Fruit fly (Drosophila melanogaster): Measurements from ENCODE around the gene CG15728.

The CG15728 gene

DNA sequence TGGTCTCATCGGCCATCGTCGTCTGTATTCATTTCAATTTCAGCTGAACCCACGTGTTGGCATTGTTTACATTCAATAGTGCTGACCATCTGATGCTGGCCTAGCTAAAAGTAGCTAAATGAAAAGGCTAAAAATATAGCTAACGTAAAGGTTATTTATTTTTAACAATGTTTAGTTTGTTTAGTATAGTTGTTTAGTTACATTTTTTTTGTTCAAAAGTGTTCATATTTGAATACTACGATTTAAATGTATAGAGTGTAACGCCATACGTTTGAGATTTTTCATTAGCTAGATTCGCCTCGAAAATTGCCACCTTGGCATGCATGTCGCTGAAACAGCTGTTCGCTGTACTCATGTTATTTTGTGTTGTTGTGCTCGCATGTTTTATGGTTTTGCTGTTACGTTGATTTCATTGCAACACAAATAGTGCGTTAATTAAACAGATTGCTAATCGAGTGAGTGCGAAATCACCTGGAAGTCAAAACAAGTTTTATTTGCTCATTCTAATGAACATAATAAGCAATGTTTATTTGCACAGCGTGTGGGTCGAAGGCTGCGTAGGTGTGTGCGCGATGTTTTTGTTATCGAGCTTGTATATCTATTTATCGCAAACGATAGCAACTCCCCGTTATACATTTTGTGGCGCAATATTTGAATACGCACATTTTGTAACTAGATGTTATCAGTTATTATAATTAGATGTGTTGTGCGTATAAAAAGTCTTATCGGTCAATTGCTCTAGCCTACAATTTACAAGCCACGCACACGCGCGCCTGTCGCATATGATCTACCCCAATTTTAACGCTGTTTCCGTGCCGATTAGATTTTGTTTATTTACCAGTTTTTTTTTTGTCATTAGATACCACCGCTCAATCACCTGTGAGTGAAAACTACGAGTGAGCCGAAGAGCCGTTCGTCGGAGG is 12.3 kb upstream of the CG15728 start, which contains the start of the genes CG1463 and Fpgs1:
TSS of gene CG1463 (minus strand) at position 132 of the 923 bp plus-strand sequence.
TSS of gene Fpgs1 (plus strand) at position 332 of the 923 bp plus-strand sequence.
- TF ChIP-seq CG14655 (GFP tag; optimal IDR thresholded peaks at IDR 0.05): no peak
- no peak for TF ChIP-seq CG13204 (GFP tag; optimal IDR thresholded peaks at IDR 0.05)
- TF ChIP-seq EcR (GFP tag; optimal IDR thresholded peaks at IDR 0.05): peak; percentile 35
- TF ChIP-seq CG15710 (tag; optimal IDR thresholded peaks at IDR 0.05): peak; percentile 37
- peak; percentile 38; the same call in 1 of the 2 replicates for TF ChIP-seq CG32121 (GFP tag; IDR thresholded peaks at IDR 0.05)

DNA sequence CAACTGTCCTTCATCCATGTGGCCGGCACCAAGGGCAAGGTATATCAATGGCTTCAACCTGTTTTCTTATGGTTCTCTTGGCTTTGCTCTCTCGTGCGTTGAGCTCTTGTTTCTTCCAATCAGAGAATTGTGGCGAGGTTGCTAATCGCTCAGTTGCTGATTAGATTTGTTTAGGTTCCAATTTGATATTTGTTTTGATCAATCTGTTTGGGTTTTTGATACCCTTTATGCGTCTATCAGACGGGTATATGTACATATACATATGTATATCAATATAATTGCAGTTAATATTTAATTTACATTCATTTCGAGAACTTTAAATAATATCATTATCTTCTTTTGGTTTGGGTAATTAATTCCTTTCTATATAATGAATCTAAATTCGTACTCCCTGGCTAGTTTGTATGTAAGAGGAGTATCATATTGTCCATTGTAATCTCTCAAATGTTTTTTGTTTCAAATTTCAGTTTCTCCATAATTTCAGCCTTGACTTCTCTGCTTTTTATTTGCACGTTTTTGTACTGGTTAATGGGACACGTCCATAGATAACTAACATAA is 10.8 kb upstream of the CG15728 start:
- no peak for TF ChIP-seq CG14655 (GFP tag; optimal IDR thresholded peaks at IDR 0.05)
- no peak for TF ChIP-seq Pif1B (GFP tag; optimal IDR thresholded peaks at IDR 0.05)
- TF ChIP-seq Snoo (tag; optimal IDR thresholded peaks at IDR 0.05): no peak
- TF ChIP-seq Pif1A (GFP tag; optimal IDR thresholded peaks at IDR 0.05): no peak
- TF ChIP-seq CG12605 (GFP tag; IDR thresholded peaks at IDR 0.05): no peak
- no peak for TF ChIP-seq rn (GFP tag; IDR thresholded peaks at IDR 0.05)
- TF ChIP-seq CG9948 (tag; optimal IDR thresholded peaks at IDR 0.05): no peak
- TF ChIP-seq D1 (tag; optimal IDR thresholded peaks at IDR 0.05): no peak

DNA sequence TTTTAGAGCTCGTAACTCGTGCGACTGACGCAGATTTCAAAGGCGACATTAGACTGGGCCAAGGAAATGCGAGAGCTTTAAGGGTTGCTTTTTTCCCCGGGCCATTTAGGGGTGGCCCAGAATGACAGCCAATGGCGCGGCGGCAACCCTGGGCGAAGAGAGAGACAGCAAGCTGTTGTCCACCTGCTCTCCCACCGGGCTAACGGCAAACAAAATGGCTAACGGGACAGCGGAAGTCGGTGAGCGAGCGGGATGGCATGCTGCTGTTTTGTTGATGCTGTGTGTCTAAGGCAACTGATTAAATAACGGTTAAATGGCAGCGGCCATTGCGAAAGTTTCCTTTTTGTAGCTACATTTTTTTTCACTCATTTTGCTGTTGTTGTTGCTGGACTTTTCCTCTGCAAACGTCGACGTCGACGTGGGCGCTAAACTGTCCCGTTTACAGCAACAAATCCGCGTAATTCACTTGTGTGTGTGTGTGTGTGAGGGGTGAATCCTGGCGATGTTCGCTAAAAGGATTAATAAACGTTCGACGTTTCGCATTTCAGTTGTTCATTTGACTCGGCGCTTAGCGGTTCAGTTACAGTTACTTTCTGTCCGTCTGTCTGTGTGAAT is 8.2 kb upstream of the CG15728 start, which contains the start of gene CG11085:
TSS of gene CG11085 (plus strand) at position 565 of the 615 bp plus-strand sequence.
- TF ChIP-seq Pif1B (GFP tag; optimal IDR thresholded peaks at IDR 0.05) (no peak), Ets98B (GFP tag; IDR thresholded peaks at IDR 0.05) (no peak), fd96Ca (GFP tag; IDR thresholded peaks at IDR 0.05) (no peak), CG13204 (GFP tag; optimal IDR thresholded peaks at IDR 0.05) (no peak), CG34367 (tag; optimal IDR thresholded peaks at IDR 0.05) (no peak), gl (tag; optimal IDR thresholded peaks at IDR 0.05) (no peak), CG17806 (tag; optimal IDR thresholded peaks at IDR 0.05) (no peak), CG15710 (tag; optimal IDR thresholded peaks at IDR 0.05) (no peak)

DNA sequence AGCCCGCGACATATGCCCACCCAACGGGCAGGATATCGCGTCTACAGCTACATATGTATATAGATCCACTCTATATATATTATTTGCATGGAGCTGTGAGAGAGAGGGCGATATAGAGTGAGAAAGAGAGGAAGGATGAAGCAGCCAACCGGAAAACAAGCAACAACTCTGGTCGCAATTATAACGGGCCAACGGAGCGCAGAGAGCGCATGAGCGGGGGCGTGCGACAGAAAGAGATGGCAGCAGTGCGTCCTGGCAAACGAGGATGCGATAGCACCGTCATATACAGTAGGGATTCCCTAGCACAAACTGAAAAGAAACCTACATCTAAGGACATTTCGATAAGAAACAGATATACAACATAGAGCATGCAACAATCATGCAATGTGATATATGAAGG is 2.5 kb upstream of the CG15728 start:
- TF ChIP-seq CG10348 (GFP tag; IDR thresholded peaks at IDR 0.05) (no peak), gl (tag; optimal IDR thresholded peaks at IDR 0.05) (no peak), Pif1B (GFP tag; optimal IDR thresholded peaks at IDR 0.05) (no peak), CG34367 (tag; optimal IDR thresholded peaks at IDR 0.05) (no peak), EcR (GFP tag; optimal IDR thresholded peaks at IDR 0.05) (no peak), CG32121 (GFP tag; IDR thresholded peaks at IDR 0.05) (no peak), CG8159 (tag; optimal IDR thresholded peaks at IDR 0.05) (no peak), rn (GFP tag; IDR thresholded peaks at IDR 0.05) (no peak), CG13204 (GFP tag; optimal IDR thresholded peaks at IDR 0.05) (no peak), Pif1A (GFP tag; optimal IDR thresholded peaks at IDR 0.05) (no peak), Ets98B (GFP tag; IDR thresholded peaks at IDR 0.05) (no peak), CG8301 (tag; optimal IDR thresholded peaks at IDR 0.05) (no peak), CG14655 (GFP tag; optimal IDR thresholded peaks at IDR 0.05) (no peak), CG12605 (GFP tag; IDR thresholded peaks at IDR 0.05) (no peak), CG9948 (tag; optimal IDR thresholded peaks at IDR 0.05) (no peak)

DNA sequence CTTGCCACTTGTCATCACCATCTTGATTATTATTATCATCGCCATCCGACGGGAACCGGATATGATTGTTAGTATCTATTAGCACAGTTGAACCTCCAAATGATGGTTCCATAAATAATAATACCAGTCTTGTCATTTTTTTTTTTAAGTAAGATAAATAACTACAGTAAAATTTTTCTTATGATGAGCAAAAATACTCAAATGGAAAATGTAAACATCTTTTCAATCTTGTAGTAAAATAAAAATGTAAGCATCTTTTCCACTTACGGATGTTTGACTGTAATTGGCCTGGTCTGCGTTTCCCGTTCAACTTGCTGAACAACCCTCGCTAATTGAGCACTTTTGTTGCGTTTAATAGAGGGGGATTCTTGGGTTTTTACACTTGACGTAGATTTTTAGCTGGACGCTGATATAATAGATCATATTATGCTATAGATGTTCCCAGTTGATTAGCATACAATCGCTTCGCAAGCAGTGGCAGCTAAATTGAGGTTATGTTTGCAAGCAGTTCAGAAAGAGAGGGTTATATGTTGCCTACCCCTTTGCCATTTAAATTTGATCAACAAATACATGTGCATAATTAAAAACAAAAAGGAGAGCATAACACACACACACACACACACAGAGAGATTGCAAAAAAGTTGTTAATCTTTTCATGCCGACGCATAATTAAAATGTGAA is 1.6 kb downstream of the CG15728 start:
- TF ChIP-seq gl (tag; optimal IDR thresholded peaks at IDR 0.05) (no peak), EcR (GFP tag; optimal IDR thresholded peaks at IDR 0.05) (no peak), CG9948 (tag; optimal IDR thresholded peaks at IDR 0.05) (no peak), CG15710 (tag; optimal IDR thresholded peaks at IDR 0.05) (no peak), CG34367 (tag; optimal IDR thresholded peaks at IDR 0.05) (no peak), D1 (tag; optimal IDR thresholded peaks at IDR 0.05) (no peak)

DNA sequence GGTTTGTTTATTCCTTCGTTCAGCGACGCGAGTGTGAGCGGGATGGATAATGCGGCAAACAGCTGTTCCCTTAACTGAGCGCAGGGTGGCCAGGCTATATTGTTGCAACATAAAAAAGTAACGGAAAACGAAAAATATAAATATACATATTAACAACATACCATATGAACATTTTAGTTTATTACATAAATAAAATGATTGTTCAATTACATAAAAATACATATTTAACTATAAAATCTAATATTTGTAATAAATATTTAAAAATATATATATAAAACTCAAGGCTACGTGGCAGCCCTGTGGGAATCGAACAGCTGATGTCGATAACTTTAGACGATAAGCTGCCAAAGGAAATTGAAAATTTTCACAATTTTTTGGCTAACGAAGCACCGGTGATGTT is 5.5 kb downstream of the CG15728 start, which contains the start of the genes Aven and CG2540:
TSS of gene Aven (minus strand) at position 77 of the 400 bp plus-strand sequence.
TSS of gene CG2540 (plus strand) at position 315 of the 400 bp plus-strand sequence.
- no peak; the same call in 1 of the 2 replicates for TF ChIP-seq Ets98B (GFP tag; IDR thresholded peaks at IDR 0.05)
- no peak for TF ChIP-seq Pif1A (GFP tag; optimal IDR thresholded peaks at IDR 0.05)
- TF ChIP-seq CG17806 (tag; optimal IDR thresholded peaks at IDR 0.05): peak; percentile 69
- TF ChIP-seq CG15710 (tag; optimal IDR thresholded peaks at IDR 0.05): peak; percentile 80
- TF ChIP-seq CG34367 (tag; optimal IDR thresholded peaks at IDR 0.05): peak; percentile 58
- peak; percentile 6 for TF ChIP-seq gl (tag; optimal IDR thresholded peaks at IDR 0.05)
- TF ChIP-seq CG12605 (GFP tag; IDR thresholded peaks at IDR 0.05): peak; percentile 43; the same call in 1 of the 2 replicates
- TF ChIP-seq Snoo (tag; optimal IDR thresholded peaks at IDR 0.05): peak; percentile 75
- peak; percentile 66 for TF ChIP-seq Pif1B (GFP tag; optimal IDR thresholded peaks at IDR 0.05)
- peak; percentile 44; the same call in 1 of the 3 replicates for TF ChIP-seq CG4496 (GFP tag; IDR thresholded peaks at IDR 0.05)
- TF ChIP-seq fd96Ca (GFP tag; IDR thresholded peaks at IDR 0.05): peak; percentile 66; the same call in 2 of the 3 replicates
- peak; percentile 4 for TF ChIP-seq D1 (tag; optimal IDR thresholded peaks at IDR 0.05)
- no peak; the same call in 1 of the 2 replicates for TF ChIP-seq CG32121 (GFP tag; IDR thresholded peaks at IDR 0.05)
- TF ChIP-seq CG9948 (tag; optimal IDR thresholded peaks at IDR 0.05): peak; percentile 74
- TF ChIP-seq CG8301 (tag; optimal IDR thresholded peaks at IDR 0.05): peak; percentile 67
- no peak for TF ChIP-seq CG10348 (GFP tag; IDR thresholded peaks at IDR 0.05)
- TF ChIP-seq rn (GFP tag; IDR thresholded peaks at IDR 0.05): no peak
- peak; percentile 4 for TF ChIP-seq CG13204 (GFP tag; optimal IDR thresholded peaks at IDR 0.05)
- no peak for TF ChIP-seq EcR (GFP tag; optimal IDR thresholded peaks at IDR 0.05)
- TF ChIP-seq CG8159 (tag; optimal IDR thresholded peaks at IDR 0.05): peak; percentile 82
- peak; percentile 82 for TF ChIP-seq CG14655 (GFP tag; optimal IDR thresholded peaks at IDR 0.05)

All from whole organism, pupa.